Worm (Caenorhabditis elegans) whole organism, young adult: Measurements from ENCODE around the gene K09E4.1.

ENCODE experiments used
- D2030.7 ChIP-seq: fragments of 200-800 bp; sonication (Bioruptor generic); IDR thresholded peaks from 2 replicates; pipeline ENCODE4 v1.3.6; 2022; ENCODE audit warnings: missing genetic modification reagents, missing genetic modification characterization, missing compliant biosample characterization
- ama-1 ChIP-seq, 3 experiments: fragments of 150-350 bp in 1 of 3; sonication (generic microtip) in 2 of 3; optimal IDR thresholded peaks; 2 replicates each; lab custom pipeline; 2014 to 2018; ENCODE audit warnings: missing biosample characterization in 2 of 3, missing genetic modification characterization in 2 of 3, missing genetic modification reagents in 2 of 3
- attf-6 ChIP-seq: fragments of 200-800 bp; sonication (Bioruptor generic); IDR thresholded peaks from 2 replicates; pipeline ENCODE4 v1.3.6; 2022; ENCODE audit warnings: missing genetic modification reagents, missing genetic modification characterization, missing compliant biosample characterization
- dpff-1 ChIP-seq: sonication (generic microtip); optimal IDR thresholded peaks from 2 replicates; lab custom pipeline; 2017; ENCODE audit warnings: mild to moderate bottlenecking, missing genetic modification characterization, missing compliant biosample characterization
- let-607 ChIP-seq, 2 experiments: fragments of 200-800 bp in 1 of 2; sonication (Bioruptor generic) in 1 of 2; sonication (generic microtip) in 1 of 2; optimal IDR thresholded peaks; 2 replicates each; lab custom pipeline; 2016 to 2018; ENCODE audit warnings: mild to moderate bottlenecking in 2 of 2, missing compliant biosample characterization in 2 of 2, missing genetic modification characterization in 2 of 2, moderate library complexity in 2 of 2, missing genotype in 1 of 2
- nhr-90 ChIP-seq: sonication (generic microtip); optimal IDR thresholded peaks from 2 replicates; lab custom pipeline; 2016; ENCODE audit warnings: missing genotype, mild to moderate bottlenecking, missing genetic modification characterization, missing compliant biosample characterization
- tlf-1 ChIP-seq: fragments of 200-800 bp; sonication (Bioruptor generic); optimal IDR thresholded peaks from 2 replicates; lab custom pipeline; 2018; ENCODE audit warnings: mild to moderate bottlenecking, missing genetic modification characterization, missing compliant biosample characterization
- xnd-1 ChIP-seq: sonication (generic microtip); optimal IDR thresholded peaks from 2 replicates; lab custom pipeline; 2016; ENCODE audit warnings: missing genotype, missing genetic modification reagents, missing genetic modification characterization, missing compliant biosample characterization
- ztf-3 ChIP-seq: fragments of 200-800 bp; sonication (Bioruptor generic); optimal IDR thresholded peaks from 2 replicates; lab custom pipeline; 2018; ENCODE audit warnings: mild to moderate bottlenecking, missing genetic modification characterization, missing compliant biosample characterization

- no peak for TF ChIP-seq nhr-90 (tag; lab: Kevin White, UChicago)
- no peak for TF ChIP-seq let-607 (tag; optimal IDR thresholded peaks at IDR 0.05; lab: Kevin White, UChicago)
- no peak for TF ChIP-seq dpff-1 (tag; lab: Kevin White, UChicago)
- TF ChIP-seq tlf-1 (GFP tag; lab: Kevin White, UChicago), result no peak
- no peak for TF ChIP-seq ama-1 (optimal IDR thresholded peaks at IDR 0.05; lab: Kevin White, UChicago)
- TF ChIP-seq ama-1 (GFP tag; optimal IDR thresholded peaks at IDR 0.05; lab: Kevin White, UChicago), result no peak
- TF ChIP-seq attf-6 (GFP tag; lab: Robert Waterston, UW), result no peak
- TF ChIP-seq D2030.7 (GFP tag; lab: Robert Waterston, UW), result no peak
- no peak for TF ChIP-seq xnd-1
- TF ChIP-seq ztf-3 (GFP tag; lab: Kevin White, UChicago), result no peak
Observed at ce11 chrII:14104470-14104869, 33.2 kb upstream of the K09E4.1 start, which contains the start of gene gur-4.
